Worm (Caenorhabditis elegans): ENCODE measurements around the gene C17C3.3.

Gene C17C3.3

ce11 chrII:5544145-5544515 lies 17.4 kb upstream of the C17C3.3 start:
- TF ChIP-seq ama-1 (optimal IDR thresholded peaks at IDR 0.05): no peak
- no peak for TF ChIP-seq lin-11 (tag; optimal IDR thresholded peaks at IDR 0.05)
- no peak for TF ChIP-seq dmd-4 (tag; optimal IDR thresholded peaks at IDR 0.05; ENCODE audit: borderline replicate concordance)
- TF ChIP-seq pat-9 (tag; optimal IDR thresholded peaks at IDR 0.05): no peak
- no peak for TF ChIP-seq pha-2 (tag; optimal IDR thresholded peaks at IDR 0.05)

ce11 chrII:5544764-5545163 lies 16.8 kb upstream of the C17C3.3 start, which contains the start of gene ins-13:
Gene ins-13 (minus strand): TSS chrII:5544864.
- TF ChIP-seq hlh-15 (tag; optimal IDR thresholded peaks at IDR 0.05): no peak
- no peak for TF ChIP-seq K09A11.1 (tag; optimal IDR thresholded peaks at IDR 0.05; ENCODE audit: insufficient read depth)
- no peak for TF ChIP-seq nhr-11 (tag; optimal IDR thresholded peaks at IDR 0.05)
- no peak for TF ChIP-seq T23F11.4 (GFP tag; optimal IDR thresholded peaks at IDR 0.05)
- no peak for TF ChIP-seq ceh-2 (tag; optimal IDR thresholded peaks at IDR 0.05)
- no peak for TF ChIP-seq ahr-1 (tag; optimal IDR thresholded peaks at IDR 0.05)
- TF ChIP-seq pha-4 (tag; optimal IDR thresholded peaks at IDR 0.05): no peak
- no peak for TF ChIP-seq ceh-9 (tag; optimal IDR thresholded peaks at IDR 0.05)
- no peak for TF ChIP-seq unc-55 (GFP tag; optimal IDR thresholded peaks at IDR 0.05)
- no peak for TF ChIP-seq syd-9 (tag; optimal IDR thresholded peaks at IDR 0.05)
- no peak for TF ChIP-seq mec-3 (tag; optimal IDR thresholded peaks at IDR 0.05; ENCODE audit: borderline replicate concordance)
- no peak for TF ChIP-seq eyg-1 (tag; optimal IDR thresholded peaks at IDR 0.05)
- no peak for TF ChIP-seq zip-5 (tag; optimal IDR thresholded peaks at IDR 0.05)

- no peak for TF ChIP-seq ahr-1 (tag; optimal IDR thresholded peaks at IDR 0.05)
- no peak for TF ChIP-seq ref-2 (tag; optimal IDR thresholded peaks at IDR 0.05)
- no peak for TF ChIP-seq tbx-7 (tag; optimal IDR thresholded peaks at IDR 0.05)
- no peak for TF ChIP-seq ceh-22 (tag; optimal IDR thresholded peaks at IDR 0.05)
- no peak for TF ChIP-seq unc-86 (tag; optimal IDR thresholded peaks at IDR 0.05)
- no peak for TF ChIP-seq ceh-6 (GFP tag; optimal IDR thresholded peaks at IDR 0.05)
- no peak for TF ChIP-seq fkh-10 (GFP tag; optimal IDR thresholded peaks at IDR 0.05)
- no peak for TF ChIP-seq ceh-24 (tag; optimal IDR thresholded peaks at IDR 0.05)
- TF ChIP-seq elt-2 (tag; optimal IDR thresholded peaks at IDR 0.05): no peak
Observed at ce11 chrII:5547442-5547894, 14.1 kb upstream of the C17C3.3 start, which contains the start of gene acdh-2. Gene acdh-2 (minus strand): TSS chrII:5547492.

ce11 chrII:5549746-5550145 lies 11.8 kb upstream of the C17C3.3 start, which contains the start of gene C17C3.6:
Gene C17C3.6 (plus strand): TSS chrII:5550046.
- no peak for TF ChIP-seq ahr-1 (tag; optimal IDR thresholded peaks at IDR 0.05)
- no peak for TF ChIP-seq zip-5 (tag; optimal IDR thresholded peaks at IDR 0.05)
- no peak for TF ChIP-seq ztf-16 (tag; optimal IDR thresholded peaks at IDR 0.05)
- no peak for TF ChIP-seq unc-55 (GFP tag; optimal IDR thresholded peaks at IDR 0.05)
- no peak for TF ChIP-seq ceh-18 (tag; optimal IDR thresholded peaks at IDR 0.05)
- TF ChIP-seq ref-2 (tag; optimal IDR thresholded peaks at IDR 0.05): no peak
- no peak for TF ChIP-seq unc-42 (tag; optimal IDR thresholded peaks at IDR 0.05)
- TF ChIP-seq odd-2 (tag; optimal IDR thresholded peaks at IDR 0.05): no peak
- no peak for TF ChIP-seq C38D4.7 (GFP tag; optimal IDR thresholded peaks at IDR 0.05)
- TF ChIP-seq lim-6 (tag; optimal IDR thresholded peaks at IDR 0.05): no peak
- TF ChIP-seq pha-4 (tag; optimal IDR thresholded peaks at IDR 0.05): no peak
- TF ChIP-seq ceh-31 (tag; optimal IDR thresholded peaks at IDR 0.05): no peak
- TF ChIP-seq sox-2 (GFP tag; IDR thresholded peaks at IDR 0.05): no peak
- no peak for TF ChIP-seq ama-1 (optimal IDR thresholded peaks at IDR 0.05)
- TF ChIP-seq eyg-1 (tag; optimal IDR thresholded peaks at IDR 0.05): no peak
- TF ChIP-seq syd-9 (tag; optimal IDR thresholded peaks at IDR 0.05): no peak
- no peak for TF ChIP-seq pag-3 (tag; optimal IDR thresholded peaks at IDR 0.05; ENCODE audit: borderline replicate concordance)
- TF ChIP-seq npax-4 (tag; optimal IDR thresholded peaks at IDR 0.05): no peak
- TF ChIP-seq ets-4 (tag; optimal IDR thresholded peaks at IDR 0.05): no peak

All from whole organism, late embryonic.